Fruit fly (Drosophila melanogaster) whole organism, embryonic: Measurements from ENCODE around the gene jagn.

Source experiments
- C15 ChIP-seq: fragments of 200-800 bp; sonication (Bioruptor generic); IDR thresholded peaks from 3 replicates; pipeline ENCODE4 v1.3.6; 2022; ENCODE audit warnings: missing biosample characterization, missing genetic modification characterization
- CG10209 ChIP-seq: fragments of 200-800 bp; sonication (Bioruptor generic); optimal IDR thresholded peaks from 3 replicates; lab custom pipeline; 2017; ENCODE audit warnings: missing biosample characterization, mild to moderate bottlenecking, missing genetic modification characterization, missing genetic modification reagents
- CG1024 ChIP-seq: fragments of 200-800 bp; sonication (Bioruptor generic); IDR thresholded peaks from 2 replicates; pipeline ENCODE4 v1.3.6; 2022; ENCODE audit warnings: missing biosample characterization, missing genetic modification characterization
- CG12071 ChIP-seq: fragments of 200-800 bp; sonication (Bioruptor generic); optimal IDR thresholded peaks from 3 replicates; lab custom pipeline; 2018; ENCODE audit warnings: missing biosample characterization, mild to moderate bottlenecking, missing genetic modification characterization
- CG12769 ChIP-seq: fragments of 200-800 bp; sonication (Bioruptor generic); optimal IDR thresholded peaks from 2 replicates; lab custom pipeline; 2019; ENCODE audit warnings: missing biosample characterization, mild to moderate bottlenecking, missing genetic modification characterization, moderate library complexity
- CG14965 ChIP-seq: fragments of 200-800 bp; sonication (Bioruptor generic); optimal IDR thresholded peaks from 2 replicates; lab custom pipeline; 2016; ENCODE audit warnings: missing biosample characterization, missing genetic modification characterization, borderline replicate concordance
- CG15269 ChIP-seq: fragments of 200-800 bp; sonication (Bioruptor generic); optimal IDR thresholded peaks from 2 replicates; lab custom pipeline; 2018; ENCODE audit warnings: missing biosample characterization, mild to moderate bottlenecking, missing genetic modification characterization, moderate library complexity
- CG30403 ChIP-seq: fragments of 200-800 bp; sonication (Bioruptor generic); optimal IDR thresholded peaks from 3 replicates; lab custom pipeline; 2016; ENCODE audit warnings: missing biosample characterization, missing genetic modification characterization
- CG32532 ChIP-seq: fragments of 200-800 bp; sonication (Bioruptor generic); IDR thresholded peaks from 2 replicates; pipeline ENCODE4 v1.3.6; 2022; ENCODE audit warnings: missing biosample characterization, missing genetic modification characterization
- CG4404 ChIP-seq: fragments of 200-800 bp; sonication (Bioruptor generic); IDR thresholded peaks from 2 replicates; pipeline ENCODE4 v1.3.6; 2022; ENCODE audit warnings: missing biosample characterization, missing genetic modification characterization
- CG6175 ChIP-seq: fragments of 200-800 bp; sonication (Bioruptor generic); IDR thresholded peaks from 3 replicates; pipeline ENCODE4 v1.3.6; 2022; ENCODE audit warnings: missing biosample characterization, missing genetic modification characterization
- CG7786 ChIP-seq: fragments of 200-800 bp; sonication (Bioruptor generic); optimal IDR thresholded peaks from 2 replicates; lab custom pipeline; 2016; ENCODE audit warnings: missing biosample characterization, missing genetic modification characterization
- CG7928 ChIP-seq: fragments of 200-800 bp; sonication (Bioruptor generic); optimal IDR thresholded peaks from 2 replicates; lab custom pipeline; 2017; ENCODE audit warnings: missing biosample characterization, mild to moderate bottlenecking, missing genetic modification characterization
- CG7963 ChIP-seq: fragments of 200-800 bp; sonication (Bioruptor generic); IDR thresholded peaks from 3 replicates; pipeline ENCODE4 v1.3.6; 2022; ENCODE audit warnings: missing biosample characterization, missing genetic modification characterization; ENCODE audit not compliant: partially characterized antibody
- CG8359 ChIP-seq: fragments of 200-800 bp; sonication (Bioruptor generic); optimal IDR thresholded peaks from 2 replicates; lab custom pipeline; 2017; ENCODE audit warnings: missing biosample characterization, mild to moderate bottlenecking, missing genetic modification characterization, borderline replicate concordance
- CG9932 ChIP-seq: fragments of 200-800 bp; sonication (Bioruptor generic); IDR thresholded peaks from 2 replicates; pipeline ENCODE4 v1.3.6; 2022; ENCODE audit warnings: missing biosample characterization, missing genetic modification characterization
- Deaf1 ChIP-seq: fragments of 200-800 bp; optimal IDR thresholded peaks from 3 replicates; lab custom pipeline; 2019; ENCODE audit warnings: missing biosample characterization, mild to moderate bottlenecking, missing genetic modification characterization, moderate library complexity
- Drgx ChIP-seq: fragments of 200-800 bp; sonication (Bioruptor generic); IDR thresholded peaks from 2 replicates; pipeline ENCODE4 v1.3.6; 2022; ENCODE audit warnings: missing biosample characterization, missing genetic modification characterization
- ERR ChIP-seq: fragments of 200-800 bp; sonication (Bioruptor generic); optimal IDR thresholded peaks from 2 replicates; lab custom pipeline; 2016; ENCODE audit warnings: missing biosample characterization, missing genetic modification characterization
- HLH54F ChIP-seq: fragments of 200-800 bp; sonication (Bioruptor generic); optimal IDR thresholded peaks from 3 replicates; lab custom pipeline; 2016; ENCODE audit warnings: missing biosample characterization, missing genetic modification characterization
- HLHmδ ChIP-seq: fragments of 200-800 bp; sonication (Bioruptor generic); optimal IDR thresholded peaks from 2 replicates; lab custom pipeline; 2018; ENCODE audit warnings: missing biosample characterization, mild to moderate bottlenecking, missing genetic modification characterization, moderate library complexity
- Lpt ChIP-seq: fragments of >200 bp; optimal IDR thresholded peaks from 2 replicates; lab custom pipeline; 2018; ENCODE audit warnings: missing biosample characterization, missing genetic modification characterization
- Mes4 ChIP-seq: fragments of 200-800 bp; sonication (Bioruptor generic); optimal IDR thresholded peaks from 2 replicates; lab custom pipeline; 2016; ENCODE audit warnings: missing biosample characterization, missing genetic modification characterization
- NC2β ChIP-seq: fragments of 200-800 bp; sonication (Bioruptor generic); optimal IDR thresholded peaks from 2 replicates; lab custom pipeline; 2016; ENCODE audit warnings: missing biosample characterization, missing genetic modification characterization
- Nf-YB ChIP-seq: fragments of 200-800 bp; sonication (Bioruptor generic); optimal IDR thresholded peaks from 3 replicates; lab custom pipeline; 2019; ENCODE audit warnings: missing biosample characterization, mild to moderate bottlenecking, missing genetic modification characterization, moderate library complexity
- Oaz ChIP-seq: fragments of 200-800 bp; sonication (Bioruptor generic); IDR thresholded peaks from 2 replicates; pipeline ENCODE4 v1.3.6; 2022; ENCODE audit warnings: missing biosample characterization, missing genetic modification characterization
- Side ChIP-seq: fragments of 200-800 bp; sonication (Bioruptor generic); optimal IDR thresholded peaks from 2 replicates; lab custom pipeline; 2016; ENCODE audit warnings: missing biosample characterization, missing genetic modification characterization
- Sry-δ ChIP-seq: fragments of 200-800 bp; sonication (Bioruptor generic); optimal IDR thresholded peaks from 2 replicates; lab custom pipeline; 2016; ENCODE audit warnings: missing biosample characterization, missing genetic modification characterization
- Trl ChIP-seq, 3 experiments: fragments of >200 bp in 2 of 3; fragments of 200-800 bp in 1 of 3; sonication (Bioruptor generic) in 1 of 3; optimal IDR thresholded peaks; 2 replicates in 1 of 3; 3 replicates in 2 of 3; lab custom pipeline; 2016 to 2017; ENCODE audit warnings: missing biosample characterization in 1 of 3, missing genetic modification characterization in 1 of 3
- ap ChIP-seq: fragments of 200-800 bp; sonication (Bioruptor generic); IDR thresholded peaks from 2 replicates; pipeline ENCODE4 v1.3.6; 2022; ENCODE audit warnings: missing biosample characterization, missing genetic modification characterization
- ase ChIP-seq: fragments of 200-800 bp; sonication (Bioruptor generic); IDR thresholded peaks from 3 replicates; pipeline ENCODE4 v1.3.6; 2022; ENCODE audit warnings: missing biosample characterization, missing genetic modification characterization
- bowl ChIP-seq: fragments of 200-800 bp; sonication (Bioruptor generic); IDR thresholded peaks from 2 replicates; pipeline ENCODE4 v1.3.6; 2022; ENCODE audit warnings: missing biosample characterization, missing genetic modification characterization
- cad ChIP-seq: fragments of >200 bp; optimal IDR thresholded peaks from 2 replicates; lab custom pipeline; 2017; ENCODE audit warnings: missing biosample characterization, missing genetic modification characterization
- chinmo ChIP-seq: fragments of 200-800 bp; sonication (Bioruptor generic); IDR thresholded peaks from 4 replicates; pipeline ENCODE4 v1.3.6; 2022; ENCODE audit warnings: missing biosample characterization, missing genetic modification characterization; ENCODE audit not compliant: partially characterized antibody
- chn ChIP-seq: fragments of 200-800 bp; sonication (Bioruptor generic); optimal IDR thresholded peaks from 2 replicates; lab custom pipeline; 2016; ENCODE audit warnings: missing biosample characterization, missing genetic modification characterization
- croc ChIP-seq: fragments of 200-800 bp; sonication (Bioruptor generic); conservative IDR thresholded peaks from 3 replicates; pipeline ENCODE4 v1.3.6; 2022; ENCODE audit warnings: missing biosample characterization, missing genetic modification characterization
- crol ChIP-seq: fragments of 200-800 bp; sonication (Bioruptor generic); IDR thresholded peaks from 2 replicates; pipeline ENCODE4 v1.3.6; 2022; ENCODE audit warnings: missing biosample characterization, missing genetic modification characterization
- dpn ChIP-seq, 2 experiments: fragments of 200-800 bp; sonication (Bioruptor generic); optimal IDR thresholded peaks; 3 replicates each; lab custom pipeline; 2016; ENCODE audit warnings: missing biosample characterization in 2 of 2, missing genetic modification characterization in 2 of 2
- ftz-f1 ChIP-seq: fragments of 200-800 bp; sonication (Bioruptor generic); optimal IDR thresholded peaks from 2 replicates; lab custom pipeline; 2016; ENCODE audit warnings: missing biosample characterization, missing genetic modification characterization
- gfzf ChIP-seq: fragments of 200-800 bp; sonication (Bioruptor generic); optimal IDR thresholded peaks from 2 replicates; lab custom pipeline; 2016; ENCODE audit warnings: missing biosample characterization, mild to moderate bottlenecking, missing genetic modification characterization, moderate library complexity
- her ChIP-seq: fragments of 200-800 bp; sonication (Bioruptor generic); optimal IDR thresholded peaks from 2 replicates; lab custom pipeline; 2016; ENCODE audit warnings: missing biosample characterization, missing genetic modification characterization
- mirr ChIP-seq: fragments of 200-800 bp; sonication (Bioruptor generic); optimal IDR thresholded peaks from 3 replicates; lab custom pipeline; 2018; ENCODE audit warnings: missing biosample characterization, mild to moderate bottlenecking, missing genetic modification characterization
- nerfin-2 ChIP-seq: fragments of 200-800 bp; sonication (Bioruptor generic); IDR thresholded peaks from 2 replicates; pipeline ENCODE4 v1.3.6; 2022; ENCODE audit warnings: missing biosample characterization, missing genetic modification characterization; ENCODE audit not compliant: partially characterized antibody
- onecut ChIP-seq: fragments of 200-800 bp; sonication (Bioruptor generic); IDR thresholded peaks from 2 replicates; pipeline ENCODE4 v1.3.6; 2022; ENCODE audit warnings: missing biosample characterization, missing genetic modification characterization
- pzg ChIP-seq: fragments of 200-800 bp; sonication (Bioruptor generic); optimal IDR thresholded peaks from 3 replicates; lab custom pipeline; 2018; ENCODE audit warnings: missing biosample characterization, mild to moderate bottlenecking, missing genetic modification characterization, moderate library complexity
- run ChIP-seq: fragments of 200-800 bp; sonication (Bioruptor generic); optimal IDR thresholded peaks from 3 replicates; lab custom pipeline; 2018; ENCODE audit warnings: missing biosample characterization, mild to moderate bottlenecking, missing genetic modification characterization
- yki ChIP-seq: fragments of >200 bp; optimal IDR thresholded peaks from 3 replicates; lab custom pipeline; 2018

The jagn gene

dm6 chr3R:5801703-5802436 lies 22.8 kb downstream of the jagn start, which contains the start of gene CG11000 (continued):
- TF ChIP-seq run (tag; lab: Kevin White, UChicago) (no peak), Lpt (GFP tag; lab: Kevin White, UChicago) (no peak), Oaz (no peak), CG8359 (GFP tag; lab: Kevin White, UChicago) (no peak), cad (GFP tag; lab: Kevin White, UChicago) (no peak), CG7963 (no peak), CG14965 (GFP tag; lab: Kevin White, UChicago) (no peak), pzg (no peak), C15 (GFP tag; lab: Robert Waterston, UW) (no peak), Nf-YB (GFP tag; lab: Kevin White, UChicago) (no peak), bowl (GFP tag; lab: Robert Waterston, UW) (no peak), HLHmδ (GFP tag; lab: Kevin White, UChicago) (no peak), ap (GFP tag; lab: Robert Waterston, UW) (no peak), Trl (optimal IDR thresholded peaks at IDR 0.05; lab: Kevin White, UChicago) (peak in 1 of 2 experiments; percentile 27), Trl (GFP tag; optimal IDR thresholded peaks at IDR 0.05; lab: Kevin White, UChicago) (no peak), her (no peak), HLH54F (no peak), CG15269 (tag; lab: Kevin White, UChicago) (no peak), crol (GFP tag; lab: Robert Waterston, UW) (peak; percentile 49; the same call in 1 of the 2 replicates), CG4404 (GFP tag; lab: Robert Waterston, UW) (no peak), CG12769 (tag; lab: Kevin White, UChicago) (no peak), CG7786 (GFP tag; lab: Kevin White, UChicago) (no peak)
- TF ChIP-seq, all 482 proteins: peak for 8

- no peak for TF ChIP-seq Sry-δ (GFP tag; lab: Kevin White, UChicago)
- TF ChIP-seq CG32532: 0 out of 2 replicates have a peak, but pooled peaks have one; percentile 16
- TF ChIP-seq Deaf1 (tag; lab: Kevin White, UChicago): peak; percentile 25
- TF ChIP-seq CG6175 (GFP tag; lab: Robert Waterston, UW): no peak
- TF ChIP-seq Drgx (GFP tag; lab: Robert Waterston, UW): peak; percentile 27; the same call in 1 of the 2 replicates
- TF ChIP-seq CG1024 (GFP tag; lab: Robert Waterston, UW): no peak
- TF ChIP-seq CG9932 (GFP tag; lab: Robert Waterston, UW): no peak
- TF ChIP-seq Side (GFP tag; lab: Kevin White, UChicago): no peak
- 0 out of 4 replicates have a peak, but pooled peaks have one; percentile 74 for TF ChIP-seq chinmo (GFP tag; lab: Robert Waterston, UW)
Measured at dm6 chr3R:5813157-5813659, 34.1 kb downstream of the jagn start, which contains the start of gene CG42675. Gene CG42675 (plus strand): TSS chr3R:5813609.

dm6 chr3R:5821243-5821642 lies 42.1 kb downstream of the jagn start, which contains the start of gene Hpr1:
Gene Hpr1 (minus strand): TSS chr3R:5821440.
- TF ChIP-seq NC2β (GFP tag; lab: Kevin White, UChicago) (no peak), onecut (GFP tag; lab: Robert Waterston, UW) (0 out of 2 replicates have a peak, but pooled peaks have one; percentile 34), Mes4 (GFP tag; lab: Kevin White, UChicago) (no peak), gfzf (peak; percentile 41), chn (GFP tag; lab: Kevin White, UChicago) (no peak), ERR (GFP tag; lab: Kevin White, UChicago) (no peak), CG7928 (GFP tag; lab: Kevin White, UChicago) (no peak), CG10209 (no peak), mirr (GFP tag; lab: Kevin White, UChicago) (no peak), dpn (GFP tag; optimal IDR thresholded peaks at IDR 0.05; lab: Kevin White, UChicago) (no peak), yki (lab: Kevin White, UChicago) (no peak), nerfin-2 (GFP tag; lab: Robert Waterston, UW) (peak; percentile 48; the same call in 1 of the 2 replicates), CG30403 (no peak), CG12071 (GFP tag; lab: Kevin White, UChicago) (no peak), CG32532 (no peak), ase (no peak), croc (GFP tag; lab: Robert Waterston, UW) (no peak), ftz-f1 (no peak)
